Fruit fly (Drosophila melanogaster) whole organism, wandering third instar larva: Measurements from ENCODE around the gene vig.

Experiments
- Abd-B ChIP-seq: fragments of >200 bp; optimal IDR thresholded peaks from 2 replicates; lab custom pipeline; 2017; ENCODE audit warnings: missing biosample characterization, missing genetic modification characterization
- dmrt93B ChIP-seq: fragments of 200-800 bp; sonication (Bioruptor generic); optimal IDR thresholded peaks from 2 replicates; lab custom pipeline; 2018; ENCODE audit warnings: missing biosample characterization, mild to moderate bottlenecking, missing genetic modification characterization

DNA sequence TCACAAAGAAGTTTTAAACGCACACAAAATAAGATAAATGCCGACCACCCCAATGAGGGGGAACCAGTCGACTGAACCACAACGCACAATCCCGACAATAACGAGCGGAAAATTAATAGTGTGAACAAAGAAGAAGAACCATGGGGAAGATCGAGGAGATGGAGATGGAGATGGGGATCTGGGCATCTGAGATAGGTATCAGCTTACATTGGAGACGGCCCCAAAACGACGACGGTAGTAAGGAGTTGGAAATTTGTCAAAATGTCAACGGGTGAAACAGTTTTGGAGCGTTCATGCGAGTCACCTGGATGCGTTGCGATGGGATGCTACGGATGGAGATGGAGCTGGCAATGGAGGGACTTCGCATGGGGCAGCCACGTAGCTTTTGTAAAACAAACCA lies 37.1 kb upstream of the vig start:
- no peak for TF ChIP-seq Abd-B
- no peak for TF ChIP-seq dmrt93B (GFP tag; lab: Kevin White, UChicago)
